Fruit fly (Drosophila melanogaster): ENCODE results near the gene CG15465.
A peak's percentile ranks its signal among the peaks of the same experiment; 100 is the strongest.

CG15465 gene

dm6 chrX:5046256-5046894 lies 39.2 kb upstream of the CG15465 start (continued):
- TF ChIP-seq CG1603 (tag; optimal IDR thresholded peaks at IDR 0.05) (peak; percentile 10), Bteb2 (GFP tag; optimal IDR thresholded peaks at IDR 0.05) (peak; percentile 69), CG6254 (GFP tag; optimal IDR thresholded peaks at IDR 0.05) (peak; percentile 69), pzg (GFP tag; optimal IDR thresholded peaks at IDR 0.05) (no peak), NC2α (GFP tag; optimal IDR thresholded peaks at IDR 0.05) (peak; percentile 3), en (GFP tag; optimal IDR thresholded peaks at IDR 0.05) (no peak), da (GFP tag; optimal IDR thresholded peaks at IDR 0.05) (no peak), CG14965 (GFP tag; optimal IDR thresholded peaks at IDR 0.05; ENCODE audit: borderline replicate concordance) (no peak), ewg (GFP tag; optimal IDR thresholded peaks at IDR 0.05) (peak; percentile 56), fd102C (GFP tag; optimal IDR thresholded peaks at IDR 0.05) (peak; percentile 48), row (GFP tag; IDR thresholded peaks at IDR 0.05) (peak; percentile 89), bowl (GFP tag; IDR thresholded peaks at IDR 0.05) (no peak), CG17359 (tag; optimal IDR thresholded peaks at IDR 0.05) (peak; percentile 75), CG12391 (tag; optimal IDR thresholded peaks at IDR 0.05) (peak; percentile 86), eve (GFP tag; optimal IDR thresholded peaks at IDR 0.05) (peak in 1 of 2 experiments; percentile 89), HmgD (GFP tag; optimal IDR thresholded peaks at IDR 0.05) (no peak), Tbp (GFP tag; optimal IDR thresholded peaks at IDR 0.05) (no peak), fd3F (GFP tag; optimal IDR thresholded peaks at IDR 0.05) (peak; percentile 61), Aef1 (GFP tag; IDR thresholded peaks at IDR 0.05) (peak; percentile 49; the same call in 2 of the 3 replicates), CG12071 (GFP tag; optimal IDR thresholded peaks at IDR 0.05) (peak; percentile 36), Ssrp (tag; optimal IDR thresholded peaks at IDR 0.05) (peak; percentile 79), Hmr (GFP tag; optimal IDR thresholded peaks at IDR 0.05) (peak; percentile 74), BEAF-32 (GFP tag; optimal IDR thresholded peaks at IDR 0.05) (no peak), sna (GFP tag; IDR thresholded peaks at IDR 0.05; ENCODE audit: partially characterized antibody) (no peak), ATbp (GFP tag; optimal IDR thresholded peaks at IDR 0.05) (peak; percentile 67), CG18262 (tag; optimal IDR thresholded peaks at IDR 0.05) (peak; percentile 87), E2f1 (GFP tag; IDR thresholded peaks at IDR 0.05) (peak; percentile 71), CG6765 (GFP tag; optimal IDR thresholded peaks at IDR 0.05) (peak; percentile 42), gsb (GFP tag; IDR thresholded peaks at IDR 0.05) (0 out of 2 replicates have a peak, but pooled peaks have one; percentile 49), Six4 (GFP tag; optimal IDR thresholded peaks at IDR 0.05) (peak; percentile 54), CG2199 (GFP tag; IDR thresholded peaks at IDR 0.05) (no peak), dimm (GFP tag; IDR thresholded peaks at IDR 0.05) (peak; percentile 37; the same call in 1 of the 2 replicates), Mrtf (GFP tag; IDR thresholded peaks at IDR 0.05) (peak; percentile 47; the same call in 1 of the 3 replicates), dm (GFP tag; optimal IDR thresholded peaks at IDR 0.05) (peak; percentile 18), prd (optimal IDR thresholded peaks at IDR 0.05) (no peak), prd (GFP tag; IDR thresholded peaks at IDR 0.05) (peak; percentile 87; the same call in 2 of the 3 replicates), bcd (GFP tag; optimal IDR thresholded peaks at IDR 0.05) (peak; percentile 75), CG13775 (GFP tag; optimal IDR thresholded peaks at IDR 0.05) (peak; percentile 84), pum (GFP tag; optimal IDR thresholded peaks at IDR 0.05) (peak; percentile 69), Drgx (GFP tag; IDR thresholded peaks at IDR 0.05) (peak; percentile 87), Awh (GFP tag; IDR thresholded peaks at IDR 0.05) (peak; percentile 71), CG10147 (GFP tag; optimal IDR thresholded peaks at IDR 0.05) (peak; percentile 64), esg (GFP tag; conservative IDR thresholded peaks at IDR 0.05) (peak; percentile 60), E2f2 (GFP tag; IDR thresholded peaks at IDR 0.05) (peak; percentile 66), onecut (GFP tag; IDR thresholded peaks at IDR 0.05) (no peak), Hand (GFP tag; optimal IDR thresholded peaks at IDR 0.05) (peak; percentile 10), CG16863 (GFP tag; optimal IDR thresholded peaks at IDR 0.05) (peak; percentile 71), CG2116 (GFP tag; optimal IDR thresholded peaks at IDR 0.05) (peak; percentile 43), pan (optimal IDR thresholded peaks at IDR 0.05) (no peak), pan (GFP tag; optimal IDR thresholded peaks at IDR 0.05 in 1 of 2, IDR thresholded peaks at IDR 0.05 in 1 of 2) (peak in 1 of 2 experiments; percentile 83)
